Worm (Caenorhabditis elegans) whole organism, mixed stage, embryonic: Measurements from ENCODE around the gene K10C2.6.

Source experiments
- M03D4.4 ChIP-seq: sonication (generic microtip); optimal IDR thresholded peaks from 2 replicates; lab custom pipeline; 2017; ENCODE audit warnings: mild to moderate bottlenecking, missing genetic modification characterization, missing compliant biosample characterization
- bed-3 ChIP-seq: fragments of 200-800 bp; sonication (Bioruptor generic); optimal IDR thresholded peaks from 3 replicates; lab custom pipeline; 2018; ENCODE audit warnings: mild to moderate bottlenecking, missing genetic modification characterization, moderate library complexity, missing compliant biosample characterization
- blmp-1 ChIP-seq: fragments of 150-350 bp; optimal IDR thresholded peaks from 2 replicates; lab custom pipeline; 2014; ENCODE audit warnings: missing biosample characterization, missing genetic modification characterization
- ceh-39 ChIP-seq: fragments of 150-350 bp; optimal IDR thresholded peaks from 2 replicates; lab custom pipeline; 2014; ENCODE audit warnings: missing biosample characterization, missing genetic modification characterization
- ceh-83 ChIP-seq: fragments of 200-800 bp; sonication (Bioruptor generic); optimal IDR thresholded peaks from 2 replicates; lab custom pipeline; 2018; ENCODE audit warnings: mild to moderate bottlenecking, missing genetic modification characterization, missing compliant biosample characterization
- ces-1 ChIP-seq: fragments of 150-350 bp; optimal IDR thresholded peaks from 2 replicates; lab custom pipeline; 2014; ENCODE audit warnings: missing biosample characterization, missing genetic modification reagents, missing genetic modification characterization
- cnd-1 ChIP-seq: fragments of 200-800 bp; sonication (Bioruptor generic); optimal IDR thresholded peaks from 2 replicates; lab custom pipeline; 2018; ENCODE audit warnings: mild to moderate bottlenecking, missing genetic modification characterization, missing compliant biosample characterization
- drap-1 ChIP-seq: fragments of 200-800 bp; sonication (Bioruptor generic); optimal IDR thresholded peaks from 3 replicates; lab custom pipeline; 2018; ENCODE audit warnings: mild to moderate bottlenecking, missing genetic modification characterization, missing compliant biosample characterization
- elt-1 ChIP-seq: sonication (generic microtip); optimal IDR thresholded peaks from 2 replicates; lab custom pipeline; 2017; ENCODE audit warnings: missing genetic modification characterization, mild to moderate bottlenecking, missing compliant biosample characterization, antibody characterized with exemption, moderate library complexity, borderline replicate concordance; ENCODE audit not compliant: insufficient read depth
- elt-3 ChIP-seq: fragments of 150-350 bp; optimal IDR thresholded peaks from 2 replicates; lab custom pipeline; 2014; ENCODE audit warnings: missing biosample characterization, missing genetic modification characterization
- flh-1 ChIP-seq: fragments of 200-800 bp; sonication (Bioruptor generic); optimal IDR thresholded peaks from 2 replicates; lab custom pipeline; 2018; ENCODE audit warnings: mild to moderate bottlenecking, missing genetic modification characterization, moderate library complexity, missing compliant biosample characterization
- ham-2 ChIP-seq: fragments of 200-800 bp; sonication (Bioruptor generic); optimal IDR thresholded peaks from 2 replicates; lab custom pipeline; 2018; ENCODE audit warnings: mild to moderate bottlenecking, missing genetic modification characterization, missing compliant biosample characterization
- hlh-1 ChIP-seq: fragments of 150-350 bp; optimal IDR thresholded peaks from 2 replicates; lab custom pipeline; 2014; ENCODE audit warnings: missing biosample characterization, missing genetic modification reagents, missing genetic modification characterization
- lin-13 ChIP-seq: fragments of 150-350 bp; optimal IDR thresholded peaks from 2 replicates; lab custom pipeline; 2014; ENCODE audit warnings: missing biosample characterization, missing genetic modification characterization
- lin-32 ChIP-seq: fragments of 200-800 bp; sonication (Bioruptor generic); optimal IDR thresholded peaks from 2 replicates; lab custom pipeline; 2018; ENCODE audit warnings: mild to moderate bottlenecking, missing genetic modification characterization, missing compliant biosample characterization
- lsy-2 ChIP-seq: fragments of 150-350 bp; optimal IDR thresholded peaks from 2 replicates; lab custom pipeline; 2014; ENCODE audit warnings: missing biosample characterization, missing genetic modification characterization
- mab-5 ChIP-seq: fragments of 150-350 bp; optimal IDR thresholded peaks from 2 replicates; lab custom pipeline; 2014; ENCODE audit warnings: missing biosample characterization, missing genetic modification characterization
- mep-1 ChIP-seq: fragments of 150-350 bp; optimal IDR thresholded peaks from 2 replicates; lab custom pipeline; 2017; ENCODE audit warnings: missing biosample characterization, missing genetic modification reagents, missing genetic modification characterization, inconsistent platforms
- mls-2 ChIP-seq: sonication (generic microtip); optimal IDR thresholded peaks from 2 replicates; lab custom pipeline; 2016; ENCODE audit warnings: mild to moderate bottlenecking, missing genetic modification characterization, moderate library complexity, missing compliant biosample characterization
- nhr-12 ChIP-seq: fragments of 150-350 bp; optimal IDR thresholded peaks from 2 replicates; lab custom pipeline; 2014; ENCODE audit warnings: missing biosample characterization, missing genetic modification characterization
- nhr-2 ChIP-seq: fragments of 150-350 bp; optimal IDR thresholded peaks from 2 replicates; lab custom pipeline; 2014; ENCODE audit warnings: missing biosample characterization, missing genetic modification characterization
- nhr-237 ChIP-seq: fragments of 150-350 bp; optimal IDR thresholded peaks from 2 replicates; lab custom pipeline; 2014; ENCODE audit warnings: missing biosample characterization, missing genetic modification characterization
- nhr-28 ChIP-seq: fragments of 150-350 bp; optimal IDR thresholded peaks from 2 replicates; lab custom pipeline; 2014; ENCODE audit warnings: missing biosample characterization, missing genetic modification characterization
- nhr-76 ChIP-seq: sonication (generic microtip); optimal IDR thresholded peaks from 2 replicates; lab custom pipeline; 2017; ENCODE audit warnings: missing biosample characterization, missing genetic modification characterization
- pha-4 ChIP-seq: fragments of 150-350 bp; optimal IDR thresholded peaks from 2 replicates; lab custom pipeline; 2018; ENCODE audit warnings: missing biosample characterization, missing genetic modification reagents, missing genetic modification characterization
- sem-2 ChIP-seq: fragments of 200-800 bp; sonication (Bioruptor generic); optimal IDR thresholded peaks from 2 replicates; lab custom pipeline; 2018; ENCODE audit warnings: mild to moderate bottlenecking, missing genetic modification characterization, missing compliant biosample characterization
- snpc-4 ChIP-seq: fragments of 150-350 bp; optimal IDR thresholded peaks from 2 replicates; lab custom pipeline; 2014; ENCODE audit warnings: missing biosample characterization, missing genetic modification characterization
- tbx-8 ChIP-seq: fragments of 200-800 bp; sonication (Bioruptor generic); optimal IDR thresholded peaks from 2 replicates; lab custom pipeline; 2018; ENCODE audit warnings: mild to moderate bottlenecking, missing genetic modification characterization, moderate library complexity, missing compliant biosample characterization
- unc-120 ChIP-seq: sonication (generic microtip); optimal IDR thresholded peaks from 2 replicates; lab custom pipeline; 2017; ENCODE audit warnings: missing genetic modification characterization, missing compliant biosample characterization; ENCODE audit not compliant: poor library complexity, severe bottlenecking
- unc-39 ChIP-seq: fragments of 150-350 bp; optimal IDR thresholded peaks from 2 replicates; lab custom pipeline; 2014; ENCODE audit warnings: missing biosample characterization, missing genetic modification characterization
- unc-62 ChIP-seq: fragments of 150-350 bp; optimal IDR thresholded peaks from 2 replicates; lab custom pipeline; 2014; ENCODE audit warnings: missing biosample characterization, missing genetic modification reagents, missing genetic modification characterization
- zip-8 ChIP-seq: fragments of 150-350 bp; optimal IDR thresholded peaks from 2 replicates; lab custom pipeline; 2014; ENCODE audit warnings: missing biosample characterization, missing genetic modification characterization
- ztf-11 ChIP-seq: fragments of 150-350 bp; optimal IDR thresholded peaks from 2 replicates; lab custom pipeline; 2014; ENCODE audit warnings: missing biosample characterization, missing genetic modification characterization

The K10C2.6 gene

DNA sequence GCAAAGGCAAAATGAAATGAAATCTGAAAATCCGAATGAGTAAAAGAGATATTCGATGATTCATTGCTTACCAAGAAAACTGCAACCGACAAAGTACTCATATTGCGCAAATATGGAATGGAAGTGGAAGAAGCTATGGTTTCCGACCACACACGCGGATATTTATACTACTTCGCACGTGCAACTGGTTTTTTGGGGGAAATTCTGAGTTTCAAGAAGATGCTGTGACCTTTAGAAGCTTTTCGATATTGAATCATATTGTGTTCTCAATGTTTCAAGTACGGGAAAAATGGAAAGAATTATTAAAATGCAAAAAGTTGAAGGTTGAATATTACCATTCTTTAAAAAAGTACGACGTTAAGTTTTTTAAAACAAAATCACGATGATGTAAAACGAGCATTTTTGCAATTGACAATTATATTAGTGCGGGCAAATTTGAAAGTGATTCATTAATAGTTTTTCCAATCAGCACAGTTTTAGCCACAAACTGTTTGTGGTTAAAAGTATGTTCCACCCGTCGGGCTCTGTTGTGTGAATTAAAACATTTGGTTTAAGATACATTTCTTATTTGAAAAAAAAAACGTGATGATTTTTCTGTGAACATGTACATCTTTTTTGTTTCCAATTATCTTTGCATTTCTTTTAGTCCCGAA is at the start of gene K10C2.6, which contains the start of gene grl-6:
Gene K10C2.6, plus strand, starts transcription at position 603 of the 653 bp plus-strand sequence.
Gene grl-6, minus strand, starts transcription at position 101 of the 653 bp plus-strand sequence.
- TF ChIP-seq nhr-2 = no peak
- TF ChIP-seq hlh-1 (tag; lab: Kevin White, UChicago) = no peak
- no peak for TF ChIP-seq unc-62
- TF ChIP-seq flh-1 (GFP tag; lab: Kevin White, UChicago) = no peak
- TF ChIP-seq blmp-1 (tag; lab: Kevin White, UChicago) = no peak
- TF ChIP-seq ham-2 (GFP tag; lab: Kevin White, UChicago) = no peak
- no peak for TF ChIP-seq ces-1 (GFP tag; lab: Kevin White, UChicago)
- TF ChIP-seq snpc-4 = no peak
- TF ChIP-seq nhr-237 (tag; lab: Kevin White, UChicago) = no peak
- no peak for TF ChIP-seq ceh-39 (tag; lab: Kevin White, UChicago)
- TF ChIP-seq tbx-8 (GFP tag; lab: Kevin White, UChicago) = no peak
- TF ChIP-seq drap-1 = no peak
- TF ChIP-seq unc-39 = no peak
- no peak for TF ChIP-seq ztf-11 (tag; lab: Kevin White, UChicago)
- TF ChIP-seq mab-5 = no peak
- no peak for TF ChIP-seq cnd-1 (tag; lab: Kevin White, UChicago)
- TF ChIP-seq nhr-76 = no peak
- no peak for TF ChIP-seq lin-13 (tag; lab: Kevin White, UChicago)

ce11 chrX:6403122-6403521 is 48.1 kb upstream of the K10C2.6 start, which contains the start of gene glt-4:
TSS of gene glt-4 (plus strand) at chrX:6403422.
- TF ChIP-seq nhr-237 (tag; lab: Kevin White, UChicago) = no peak
- TF ChIP-seq zip-8 (tag; lab: Kevin White, UChicago) = no peak
- no peak for TF ChIP-seq snpc-4
- TF ChIP-seq nhr-2 = no peak
- TF ChIP-seq blmp-1 (tag; lab: Kevin White, UChicago) = no peak
- no peak for TF ChIP-seq elt-3 (tag; lab: Kevin White, UChicago)
- no peak for TF ChIP-seq ceh-83 (GFP tag; lab: Kevin White, UChicago)
- no peak for TF ChIP-seq bed-3
- no peak for TF ChIP-seq nhr-76
- no peak for TF ChIP-seq elt-1 (tag; lab: Kevin White, UChicago)
- no peak for TF ChIP-seq ceh-39 (tag; lab: Kevin White, UChicago)
- TF ChIP-seq lsy-2 (tag; lab: Kevin White, UChicago) = no peak
- TF ChIP-seq, all 35 proteins: peak for 0

DNA sequence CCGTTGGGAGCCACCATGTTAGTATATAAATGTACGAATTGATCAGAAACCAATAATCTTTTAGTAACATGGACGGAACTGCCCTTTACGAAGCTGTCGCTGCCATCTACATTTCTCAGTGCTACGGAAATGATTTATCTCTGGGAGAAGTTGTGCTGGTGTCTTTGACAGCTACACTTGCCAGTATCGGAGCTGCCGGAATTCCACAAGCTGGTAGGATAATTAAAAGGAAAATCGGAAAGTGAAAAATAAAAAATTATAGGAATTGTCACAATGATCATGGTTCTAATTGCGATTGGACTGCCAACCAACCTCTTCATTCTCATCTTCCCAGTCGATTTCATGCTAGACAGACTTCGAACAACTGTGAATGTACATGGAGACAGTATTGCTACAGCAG is 45.3 kb upstream of the K10C2.6 start:
- TF ChIP-seq ceh-39 (tag; lab: Kevin White, UChicago) = no peak
- TF ChIP-seq flh-1 (GFP tag; lab: Kevin White, UChicago) = no peak
- TF ChIP-seq mls-2 = no peak
- TF ChIP-seq M03D4.4 (tag; lab: Kevin White, UChicago) = no peak
- no peak for TF ChIP-seq elt-1 (tag; lab: Kevin White, UChicago)
- no peak for TF ChIP-seq ztf-11 (tag; lab: Kevin White, UChicago)
- no peak for TF ChIP-seq lin-32 (GFP tag; lab: Kevin White, UChicago)
- no peak for TF ChIP-seq lin-13 (tag; lab: Kevin White, UChicago)
- TF ChIP-seq nhr-2 = no peak
- TF ChIP-seq snpc-4 = no peak
- no peak for TF ChIP-seq ces-1 (GFP tag; lab: Kevin White, UChicago)
- no peak for TF ChIP-seq pha-4 (tag; lab: Kevin White, UChicago)
- no peak for TF ChIP-seq cnd-1 (tag; lab: Kevin White, UChicago)
- no peak for TF ChIP-seq ham-2 (GFP tag; lab: Kevin White, UChicago)
- TF ChIP-seq lsy-2 (tag; lab: Kevin White, UChicago) = no peak
- no peak for TF ChIP-seq sem-2 (GFP tag; lab: Kevin White, UChicago)
- TF ChIP-seq, all 35 proteins: peak for 0

ce11 chrX:6407805-6408204 is 43.4 kb upstream of the K10C2.6 start:
- no peak for TF ChIP-seq blmp-1 (tag; lab: Kevin White, UChicago)
- TF ChIP-seq nhr-12 (tag; lab: Kevin White, UChicago) = no peak
- TF ChIP-seq tbx-8 (GFP tag; lab: Kevin White, UChicago) = no peak
- no peak for TF ChIP-seq nhr-76
- no peak for TF ChIP-seq hlh-1 (tag; lab: Kevin White, UChicago)
- no peak for TF ChIP-seq mep-1
- TF ChIP-seq lin-32 (GFP tag; lab: Kevin White, UChicago) = no peak
- TF ChIP-seq pha-4 (tag; lab: Kevin White, UChicago) = no peak
- no peak for TF ChIP-seq drap-1
- no peak for TF ChIP-seq ztf-11 (tag; lab: Kevin White, UChicago)
- no peak for TF ChIP-seq ceh-39 (tag; lab: Kevin White, UChicago)
- TF ChIP-seq unc-120 (tag; lab: Kevin White, UChicago) = no peak
- no peak for TF ChIP-seq nhr-237 (tag; lab: Kevin White, UChicago)
- no peak for TF ChIP-seq M03D4.4 (tag; lab: Kevin White, UChicago)
- no peak for TF ChIP-seq sem-2 (GFP tag; lab: Kevin White, UChicago)
- TF ChIP-seq elt-1 (tag; lab: Kevin White, UChicago) = no peak
- TF ChIP-seq nhr-28 (tag; lab: Kevin White, UChicago) = no peak
- TF ChIP-seq lsy-2 (tag; lab: Kevin White, UChicago) = no peak
- TF ChIP-seq flh-1 (GFP tag; lab: Kevin White, UChicago) = no peak
- TF ChIP-seq mls-2 = no peak
